Worm (Caenorhabditis elegans) whole organism, L1 larva: ENCODE data around the gene F54C8.1.

ENCODE experiments used
- C04F5.9 ChIP-seq: sonication (generic microtip); optimal IDR thresholded peaks from 2 replicates; lab custom pipeline; 2016; ENCODE audit warnings: missing genetic modification characterization, missing compliant biosample characterization
- Y116A8C.19 ChIP-seq: sonication (generic microtip); optimal IDR thresholded peaks from 2 replicates; lab custom pipeline; 2016; ENCODE audit warnings: missing compliant biosample characterization, missing genetic modification characterization, borderline replicate concordance
- alr-1 ChIP-seq: fragments of 200-800 bp; sonication (Bioruptor generic); optimal IDR thresholded peaks from 2 replicates; lab custom pipeline; 2018; ENCODE audit warnings: borderline replicate concordance, mild to moderate bottlenecking, missing genetic modification characterization, missing compliant biosample characterization
- ama-1 ChIP-seq: fragments of 150-350 bp; optimal IDR thresholded peaks from 2 replicates; lab custom pipeline; 2014
- blmp-1 ChIP-seq: fragments of 150-350 bp; optimal IDR thresholded peaks from 2 replicates; lab custom pipeline; 2014; ENCODE audit warnings: missing biosample characterization, missing genetic modification characterization
- ceh-63 ChIP-seq: fragments of 200-800 bp; sonication (Bioruptor generic); optimal IDR thresholded peaks from 2 replicates; lab custom pipeline; 2018; ENCODE audit warnings: mild to moderate bottlenecking, missing genetic modification characterization, missing compliant biosample characterization
- ceh-88 ChIP-seq: fragments of 200-800 bp; sonication (Bioruptor generic); IDR thresholded peaks from 2 replicates; pipeline ENCODE4 v1.3.6; 2022; ENCODE audit warnings: missing genetic modification characterization, missing compliant biosample characterization
- dpl-1 ChIP-seq, 3 experiments: fragments of 150-350 bp in 2 of 3; sonication (generic microtip) in 1 of 3; optimal IDR thresholded peaks; 2 replicates each; lab custom pipeline; 2014 to 2017; ENCODE audit warnings: missing biosample characterization in 3 of 3, missing genetic modification characterization in 3 of 3, missing genetic modification reagents in 3 of 3
- efl-1 ChIP-seq, 4 experiments: fragments of 150-350 bp; optimal IDR thresholded peaks in 3 of 4; peaks in 1 of 4; 1 replicate in 1 of 4; 2 replicates in 3 of 4; lab custom pipeline; 2014; ENCODE audit warnings: missing biosample characterization in 2 of 4, missing genetic modification characterization in 2 of 4, missing genetic modification reagents in 2 of 4
- egl-27 ChIP-seq, 2 experiments: fragments of 150-350 bp in 1 of 2; sonication (generic microtip); optimal IDR thresholded peaks; 3 replicates each; lab custom pipeline; 2017 to 2018; ENCODE audit warnings: missing biosample characterization in 2 of 2, missing genetic modification characterization in 2 of 2, missing genetic modification reagents in 2 of 2
- elt-3 ChIP-seq, 6 experiments: fragments of 150-350 bp in 1 of 6; sonication (generic microtip); optimal IDR thresholded peaks; 2 replicates each; lab custom pipeline; 2017 to 2018; ENCODE audit warnings: missing biosample characterization in 6 of 6, missing genetic modification characterization in 6 of 6, inconsistent platforms in 1 of 6
- fos-1 ChIP-seq: fragments of 150-350 bp; optimal IDR thresholded peaks from 2 replicates; lab custom pipeline; 2014; ENCODE audit warnings: missing biosample characterization, missing genetic modification characterization
- grh-1 ChIP-seq: fragments of 200-800 bp; sonication (Bioruptor generic); IDR thresholded peaks from 2 replicates; pipeline ENCODE4 v1.3.6; 2022; ENCODE audit warnings: missing genetic modification reagents, missing genetic modification characterization, missing compliant biosample characterization
- hlh-17 ChIP-seq: fragments of 200-800 bp; sonication (Bioruptor generic); optimal IDR thresholded peaks from 2 replicates; lab custom pipeline; 2018; ENCODE audit warnings: missing genetic modification characterization, mild to moderate bottlenecking, missing compliant biosample characterization, moderate library complexity, borderline replicate concordance
- hpl-2 ChIP-seq: fragments of 150-350 bp; optimal IDR thresholded peaks from 2 replicates; lab custom pipeline; 2014; ENCODE audit warnings: missing biosample characterization, missing genetic modification reagents, missing genetic modification characterization
- jun-1 ChIP-seq: fragments of 150-350 bp; optimal IDR thresholded peaks from 2 replicates; lab custom pipeline; 2014; ENCODE audit warnings: missing biosample characterization, missing genetic modification reagents, missing genetic modification characterization
- lin-13 ChIP-seq: fragments of 150-350 bp; optimal IDR thresholded peaks from 2 replicates; lab custom pipeline; 2014; ENCODE audit warnings: missing biosample characterization, missing genetic modification reagents, missing genetic modification characterization
- lin-14 ChIP-seq: fragments of 200-800 bp; sonication (Bioruptor generic); optimal IDR thresholded peaks from 2 replicates; lab custom pipeline; 2018; ENCODE audit warnings: mild to moderate bottlenecking, missing genetic modification characterization, moderate library complexity, missing compliant biosample characterization
- lin-15B ChIP-seq: fragments of 150-350 bp; sonication (generic microtip); optimal IDR thresholded peaks from 3 replicates; lab custom pipeline; 2014; ENCODE audit warnings: missing biosample characterization, missing genetic modification characterization
- lin-35 ChIP-seq, 2 experiments: fragments of 150-350 bp; optimal IDR thresholded peaks; 2 replicates each; lab custom pipeline; 2014; ENCODE audit warnings: missing biosample characterization in 2 of 2, missing genetic modification characterization in 2 of 2, missing genetic modification reagents in 2 of 2
- lir-3 ChIP-seq: sonication (generic microtip); optimal IDR thresholded peaks from 2 replicates; lab custom pipeline; 2016; ENCODE audit warnings: mild to moderate bottlenecking, missing genetic modification characterization, moderate library complexity, missing compliant biosample characterization; ENCODE audit not compliant: poor library complexity
- lsy-2 ChIP-seq, 2 experiments: fragments of 150-350 bp; optimal IDR thresholded peaks; 2 replicates each; lab custom pipeline; 2014; ENCODE audit warnings: missing biosample characterization in 2 of 2, missing genetic modification characterization in 2 of 2
- mdl-1 ChIP-seq, 2 experiments: fragments of 150-350 bp; optimal IDR thresholded peaks; 2 replicates each; lab custom pipeline; 2014 to 2017; ENCODE audit warnings: missing biosample characterization in 2 of 2, missing genetic modification characterization in 2 of 2, inconsistent platforms in 1 of 2
- mep-1 ChIP-seq: fragments of 150-350 bp; optimal IDR thresholded peaks from 2 replicates; lab custom pipeline; 2014; ENCODE audit warnings: missing biosample characterization, missing genetic modification characterization
- nhr-11 ChIP-seq: fragments of 150-350 bp; optimal IDR thresholded peaks from 2 replicates; lab custom pipeline; 2014; ENCODE audit warnings: missing biosample characterization, missing genetic modification characterization
- nhr-237 ChIP-seq: fragments of 150-350 bp; optimal IDR thresholded peaks from 2 replicates; lab custom pipeline; 2014; ENCODE audit warnings: missing biosample characterization, missing genetic modification characterization
- nhr-71 ChIP-seq: sonication (generic microtip); optimal IDR thresholded peaks from 2 replicates; lab custom pipeline; 2016; ENCODE audit warnings: mild to moderate bottlenecking, missing genetic modification characterization, moderate library complexity, missing compliant biosample characterization
- nhr-76 ChIP-seq: sonication (generic microtip); optimal IDR thresholded peaks from 2 replicates; lab custom pipeline; 2017; ENCODE audit warnings: missing biosample characterization, missing genetic modification characterization
- nhr-77 ChIP-seq: fragments of 150-350 bp; optimal IDR thresholded peaks from 2 replicates; lab custom pipeline; 2014; ENCODE audit warnings: missing biosample characterization, missing genetic modification characterization
- nhr-90 ChIP-seq: sonication (generic microtip); optimal IDR thresholded peaks from 2 replicates; lab custom pipeline; 2016; ENCODE audit warnings: mild to moderate bottlenecking, missing genetic modification characterization, missing compliant biosample characterization; ENCODE audit not compliant: poor library complexity
- pqm-1 ChIP-seq: sonication (generic microtip); optimal IDR thresholded peaks from 3 replicates; lab custom pipeline; 2017; ENCODE audit warnings: missing biosample characterization, missing genetic modification characterization
- skn-1 ChIP-seq: fragments of 150-350 bp; optimal IDR thresholded peaks from 2 replicates; lab custom pipeline; 2014; ENCODE audit warnings: missing biosample characterization, missing genetic modification characterization
- snu-23 ChIP-seq: sonication (generic microtip); optimal IDR thresholded peaks from 2 replicates; lab custom pipeline; 2016; ENCODE audit warnings: missing genetic modification characterization, missing compliant biosample characterization
- sox-4 ChIP-seq: sonication (generic microtip); optimal IDR thresholded peaks from 2 replicates; lab custom pipeline; 2016; ENCODE audit warnings: missing genetic modification characterization, missing compliant biosample characterization
- sptf-1 ChIP-seq: fragments of 150-350 bp; optimal IDR thresholded peaks from 2 replicates; lab custom pipeline; 2014; ENCODE audit warnings: missing biosample characterization, missing genetic modification characterization
- sup-37 ChIP-seq: fragments of 200-800 bp; sonication (Bioruptor generic); optimal IDR thresholded peaks from 2 replicates; lab custom pipeline; 2018; ENCODE audit warnings: mild to moderate bottlenecking, missing genetic modification characterization, missing compliant biosample characterization
- swsn-7 ChIP-seq: sonication (generic microtip); optimal IDR thresholded peaks from 2 replicates; lab custom pipeline; 2016; ENCODE audit warnings: missing genetic modification characterization, missing compliant biosample characterization
- unc-62 ChIP-seq: fragments of 150-350 bp; optimal IDR thresholded peaks from 2 replicates; lab custom pipeline; 2014; ENCODE audit warnings: missing biosample characterization, missing genetic modification reagents, missing genetic modification characterization
- unc-86 ChIP-seq: sonication (generic microtip); optimal IDR thresholded peaks from 2 replicates; lab custom pipeline; 2016; ENCODE audit warnings: missing genetic modification characterization, missing compliant biosample characterization
- unc-98 ChIP-seq: fragments of 200-800 bp; sonication (Bioruptor generic); IDR thresholded peaks from 2 replicates; pipeline ENCODE4 v1.3.6; 2022; ENCODE audit warnings: missing genetic modification characterization, missing compliant biosample characterization
- vab-15 ChIP-seq: sonication (generic microtip); optimal IDR thresholded peaks from 2 replicates; lab custom pipeline; 2017; ENCODE audit warnings: missing genotype, mild to moderate bottlenecking, missing genetic modification characterization, missing compliant biosample characterization
- xbp-1 ChIP-seq: sonication (generic microtip); optimal IDR thresholded peaks from 2 replicates; lab custom pipeline; 2016; ENCODE audit warnings: missing genetic modification characterization, missing compliant biosample characterization
- ztf-11 ChIP-seq, 2 experiments: sonication (generic microtip); optimal IDR thresholded peaks; 2 replicates each; lab custom pipeline; 2016 to 2017; ENCODE audit warnings: missing genetic modification characterization in 2 of 2, missing biosample characterization in 1 of 2, missing compliant biosample characterization in 1 of 2
- ztf-4 ChIP-seq: fragments of 150-350 bp; optimal IDR thresholded peaks from 2 replicates; lab custom pipeline; 2014; ENCODE audit warnings: missing biosample characterization, missing genetic modification characterization

Gene F54C8.1

DNA sequence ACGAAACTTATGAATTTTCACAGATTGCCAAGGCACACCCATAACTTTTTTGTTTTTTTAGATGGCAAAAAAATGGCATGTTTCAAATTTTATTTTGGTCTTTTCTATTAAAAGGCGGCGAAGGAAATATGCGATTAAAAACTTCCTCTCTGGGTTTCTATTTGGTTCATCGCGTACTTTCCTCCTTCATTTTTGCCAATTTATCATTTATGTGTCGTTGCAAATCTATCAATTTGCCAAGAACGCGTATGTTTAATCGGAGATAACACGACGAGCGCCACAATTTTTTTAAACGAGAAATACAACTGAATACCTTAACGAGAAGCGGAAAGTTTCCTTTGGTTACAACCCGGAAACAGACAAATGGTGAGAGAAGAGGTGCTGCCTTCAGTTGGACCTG lies 33.0 kb downstream of the F54C8.1 start:
- no peak for TF ChIP-seq dpl-1 (GFP tag; optimal IDR thresholded peaks at IDR 0.05; lab: Kevin White, UChicago)
- TF ChIP-seq ceh-63 = no peak

DNA sequence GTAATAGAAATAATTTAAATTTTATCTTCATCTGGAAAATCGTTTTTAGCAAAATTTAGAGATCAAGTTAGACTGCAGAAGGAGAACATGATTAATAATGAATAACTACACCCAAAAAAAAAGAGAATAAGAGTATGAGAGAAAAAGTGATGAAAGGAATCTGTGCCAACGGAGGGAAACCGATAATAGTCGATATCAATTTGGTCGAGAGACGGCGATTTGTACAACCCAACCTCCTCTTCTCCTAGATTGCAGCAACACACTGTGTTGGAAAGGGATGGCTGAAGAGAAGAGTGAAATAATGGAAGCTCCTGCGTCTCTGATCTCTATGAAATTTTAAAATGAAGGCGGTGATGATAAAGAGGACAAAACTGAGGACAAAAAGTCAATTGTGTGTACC lies 35.0 kb downstream of the F54C8.1 start:
- TF ChIP-seq pqm-1 (tag; lab: Kevin White, UChicago) (peak; percentile 60), sptf-1 (no peak), lir-3 (tag; lab: Kevin White, UChicago) (no peak), elt-3 (tag; optimal IDR thresholded peaks at IDR 0.05; lab: Kevin White, UChicago) (peak in 1 of 6 experiments; percentile 26), ztf-4 (tag; lab: Kevin White, UChicago) (no peak), sox-4 (tag; lab: Kevin White, UChicago) (no peak), lin-15B (tag; lab: Kevin White, UChicago) (no peak), blmp-1 (peak; percentile 16), skn-1 (tag; lab: Kevin White, UChicago) (no peak), nhr-71 (tag; lab: Kevin White, UChicago) (no peak), mdl-1 (tag; optimal IDR thresholded peaks at IDR 0.05; lab: Kevin White, UChicago) (no peak), lin-13 (no peak), lin-14 (GFP tag; lab: Kevin White, UChicago) (peak; percentile 23), jun-1 (tag; lab: Kevin White, UChicago) (peak; percentile 16), efl-1 (optimal IDR thresholded peaks at IDR 0.05; lab: Kevin White, UChicago) (no peak), efl-1 (GFP tag; optimal IDR thresholded peaks at IDR 0.05 in 1 of 2; lab: Kevin White, UChicago) (peak in 1 of 2 experiments; percentile 56), hlh-17 (GFP tag; lab: Kevin White, UChicago) (no peak), nhr-11 (tag; lab: Kevin White, UChicago) (no peak), nhr-77 (tag; lab: Kevin White, UChicago) (no peak)

DNA sequence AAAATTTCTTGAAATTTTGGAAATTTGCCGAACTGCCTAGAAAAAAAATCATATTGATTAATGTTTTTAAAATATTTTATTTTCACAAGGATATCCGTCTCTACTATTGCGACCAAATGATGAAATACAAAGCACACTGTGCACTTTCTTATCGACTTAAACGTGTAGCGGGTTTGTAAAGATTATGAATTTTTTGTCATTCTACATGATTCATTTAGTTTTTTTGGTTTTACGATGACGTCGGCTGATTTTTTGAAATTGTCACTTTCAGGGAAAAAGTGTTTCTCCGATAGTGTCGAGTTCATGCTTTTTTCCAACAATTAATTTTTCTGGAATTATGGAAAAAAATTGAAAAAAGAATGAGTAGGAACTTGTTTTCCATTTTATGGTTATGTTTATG lies 37.1 kb downstream of the F54C8.1 start:
- TF ChIP-seq alr-1 (tag; lab: Kevin White, UChicago) = no peak
- no peak for TF ChIP-seq mdl-1 (tag; optimal IDR thresholded peaks at IDR 0.05; lab: Kevin White, UChicago)
- no peak for TF ChIP-seq nhr-76 (tag; lab: Kevin White, UChicago)
- no peak for TF ChIP-seq swsn-7
- no peak for TF ChIP-seq vab-15 (tag; lab: Kevin White, UChicago)
- no peak for TF ChIP-seq xbp-1 (tag; lab: Kevin White, UChicago)
- no peak for TF ChIP-seq efl-1 (optimal IDR thresholded peaks at IDR 0.05; lab: Kevin White, UChicago)
- no peak for TF ChIP-seq efl-1 (GFP tag; optimal IDR thresholded peaks at IDR 0.05 in 1 of 2; lab: Kevin White, UChicago)
- TF ChIP-seq skn-1 (tag; lab: Kevin White, UChicago) = no peak
- no peak for TF ChIP-seq ztf-4 (tag; lab: Kevin White, UChicago)
- no peak for TF ChIP-seq ztf-11 (tag; optimal IDR thresholded peaks at IDR 0.05; lab: Kevin White, UChicago)
- TF ChIP-seq elt-3 (tag; optimal IDR thresholded peaks at IDR 0.05; lab: Kevin White, UChicago) = no peak
- no peak for TF ChIP-seq nhr-90
- TF ChIP-seq ama-1 (lab: Kevin White, UChicago) = no peak
- no peak for TF ChIP-seq nhr-237
- TF ChIP-seq sup-37 (GFP tag; lab: Kevin White, UChicago) = no peak
- TF ChIP-seq fos-1 (tag; lab: Kevin White, UChicago) = no peak
- no peak for TF ChIP-seq unc-86
- TF ChIP-seq ceh-88 (GFP tag; lab: Robert Waterston, UW) = no peak
- TF ChIP-seq egl-27 (tag; optimal IDR thresholded peaks at IDR 0.05; lab: Kevin White, UChicago) = no peak
- TF ChIP-seq mep-1 (tag; lab: Kevin White, UChicago) = no peak

DNA sequence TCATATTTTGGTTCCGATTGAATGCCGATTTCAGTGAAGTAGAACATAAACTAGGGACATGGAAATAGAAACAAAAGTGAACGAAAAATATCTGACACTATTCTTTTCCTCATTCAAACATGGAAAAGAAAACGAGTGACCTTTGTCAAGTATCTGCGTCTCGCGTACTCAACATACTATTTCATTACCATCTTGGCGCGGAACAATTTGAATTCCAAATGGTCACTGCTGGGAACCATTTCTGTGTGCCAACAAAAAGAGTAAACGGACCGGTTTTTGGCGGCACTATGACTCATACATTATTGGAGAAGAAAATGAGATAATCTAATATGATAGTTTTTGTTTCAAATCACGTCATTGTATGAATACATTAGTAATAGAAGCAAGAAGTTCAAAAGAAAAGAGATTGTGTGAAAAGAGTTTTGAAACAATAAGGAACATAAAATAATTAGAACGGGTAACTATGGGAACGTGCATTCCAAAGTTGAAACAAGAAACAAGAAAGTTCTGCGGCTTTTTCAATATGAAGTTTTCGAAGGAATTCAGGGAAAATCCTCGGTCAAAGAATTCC lies 43.0 kb downstream of the F54C8.1 start:
- no peak for TF ChIP-seq efl-1 (optimal IDR thresholded peaks at IDR 0.05; lab: Kevin White, UChicago)
- TF ChIP-seq efl-1 (GFP tag; optimal IDR thresholded peaks at IDR 0.05 in 1 of 2; lab: Kevin White, UChicago) = peak in 1 of 2 experiments; percentile 84
- TF ChIP-seq sptf-1 = no peak
- no peak for TF ChIP-seq unc-86
- peak; percentile 4 for TF ChIP-seq lin-13
- TF ChIP-seq lsy-2 (tag; optimal IDR thresholded peaks at IDR 0.05; lab: Kevin White, UChicago) = peak in 1 of 2 experiments; percentile 6
- TF ChIP-seq unc-62 = no peak
- no peak for TF ChIP-seq nhr-77 (tag; lab: Kevin White, UChicago)
- peak; percentile 67 for TF ChIP-seq lin-14 (GFP tag; lab: Kevin White, UChicago)
- peak in 1 of 3 experiments; percentile 3 for TF ChIP-seq dpl-1 (GFP tag; optimal IDR thresholded peaks at IDR 0.05; lab: Kevin White, UChicago)
- no peak for TF ChIP-seq sup-37 (GFP tag; lab: Kevin White, UChicago)
- TF ChIP-seq snu-23 (GFP tag; lab: Kevin White, UChicago) = peak; percentile 7
- TF ChIP-seq lin-35 (GFP tag; optimal IDR thresholded peaks at IDR 0.05; lab: Kevin White, UChicago) = no peak
- no peak for TF ChIP-seq nhr-237
- TF ChIP-seq blmp-1 = peak; percentile 39
- no peak for TF ChIP-seq Y116A8C.19 (tag; lab: Kevin White, UChicago)
- TF ChIP-seq C04F5.9 = no peak
- TF ChIP-seq unc-98 = no peak
- no peak for TF ChIP-seq grh-1 (GFP tag; lab: Robert Waterston, UW)
- TF ChIP-seq sox-4 (tag; lab: Kevin White, UChicago) = no peak
- no peak for TF ChIP-seq hpl-2 (GFP tag; lab: Kevin White, UChicago)
- no peak for TF ChIP-seq ceh-63
